Fruit fly (Drosophila melanogaster) whole organism, pupa: ENCODE measurements around the gene CG14269.

Experiments
- CG10348 ChIP-seq: fragments of 200-800 bp; sonication (Bioruptor generic); IDR thresholded peaks from 2 replicates; pipeline ENCODE4 v1.3.6; 2022; ENCODE audit warnings: missing biosample characterization, missing genetic modification characterization
- CG12605 ChIP-seq: fragments of 200-800 bp; sonication (Bioruptor generic); IDR thresholded peaks from 2 replicates; pipeline ENCODE4 v1.3.6; 2022; ENCODE audit warnings: missing biosample characterization, missing genetic modification characterization
- CG13204 ChIP-seq: fragments of 200-800 bp; sonication (Bioruptor generic); optimal IDR thresholded peaks from 2 replicates; lab custom pipeline; 2018; ENCODE audit warnings: missing biosample characterization, mild to moderate bottlenecking, missing genetic modification characterization, moderate library complexity
- CG14655 ChIP-seq: fragments of 200-800 bp; sonication (Bioruptor generic); optimal IDR thresholded peaks from 3 replicates; lab custom pipeline; 2017; ENCODE audit warnings: mild to moderate bottlenecking, missing biosample characterization, missing genetic modification reagents, missing genetic modification characterization
- CG15710 ChIP-seq: fragments of 200-800 bp; sonication (Bioruptor generic); optimal IDR thresholded peaks from 2 replicates; lab custom pipeline; 2018; ENCODE audit warnings: missing biosample characterization, mild to moderate bottlenecking, missing genetic modification characterization, moderate library complexity
- CG17806 ChIP-seq: fragments of 200-800 bp; sonication (Bioruptor generic); optimal IDR thresholded peaks from 2 replicates; lab custom pipeline; 2018; ENCODE audit warnings: missing biosample characterization, mild to moderate bottlenecking, missing genetic modification characterization, moderate library complexity
- CG32121 ChIP-seq: fragments of 200-800 bp; sonication (Bioruptor generic); IDR thresholded peaks from 2 replicates; pipeline ENCODE4 v1.3.6; 2022; ENCODE audit warnings: missing biosample characterization, missing genetic modification characterization
- CG34367 ChIP-seq: fragments of 200-800 bp; sonication (Bioruptor generic); optimal IDR thresholded peaks from 2 replicates; lab custom pipeline; 2018; ENCODE audit warnings: missing biosample characterization, mild to moderate bottlenecking, missing genetic modification characterization
- CG4496 ChIP-seq: fragments of 200-800 bp; sonication (Bioruptor generic); IDR thresholded peaks from 3 replicates; pipeline ENCODE4 v1.3.6; 2022; ENCODE audit warnings: missing biosample characterization, missing genetic modification characterization
- CG8159 ChIP-seq: fragments of 200-800 bp; sonication (Bioruptor generic); optimal IDR thresholded peaks from 3 replicates; lab custom pipeline; 2018; ENCODE audit warnings: missing biosample characterization, mild to moderate bottlenecking, missing genetic modification characterization, moderate library complexity
- CG8301 ChIP-seq: fragments of 200-800 bp; sonication (Bioruptor generic); optimal IDR thresholded peaks from 2 replicates; lab custom pipeline; 2018; ENCODE audit warnings: missing biosample characterization, mild to moderate bottlenecking, missing genetic modification characterization
- CG9948 ChIP-seq: fragments of 200-800 bp; sonication (Bioruptor generic); optimal IDR thresholded peaks from 2 replicates; lab custom pipeline; 2018; ENCODE audit warnings: missing biosample characterization, mild to moderate bottlenecking, missing genetic modification characterization, moderate library complexity
- D1 ChIP-seq: fragments of 200-800 bp; sonication (Bioruptor generic); optimal IDR thresholded peaks from 2 replicates; lab custom pipeline; 2018; ENCODE audit warnings: missing biosample characterization, mild to moderate bottlenecking, missing genetic modification characterization, moderate library complexity
- EcR ChIP-seq: fragments of 200-800 bp; sonication (Bioruptor generic); optimal IDR thresholded peaks from 3 replicates; lab custom pipeline; 2019; ENCODE audit warnings: missing biosample characterization, missing genetic modification characterization, mild to moderate bottlenecking, moderate library complexity, missing genetic modification reagents
- Ets98B ChIP-seq: fragments of 200-800 bp; sonication (Bioruptor generic); IDR thresholded peaks from 2 replicates; pipeline ENCODE4 v1.3.6; 2022; ENCODE audit warnings: missing biosample characterization, missing genetic modification characterization
- Pif1A ChIP-seq: fragments of 200-800 bp; sonication (Bioruptor generic); optimal IDR thresholded peaks from 3 replicates; lab custom pipeline; 2016; ENCODE audit warnings: missing biosample characterization, missing genetic modification characterization
- Pif1B ChIP-seq: fragments of 200-800 bp; sonication (Bioruptor generic); optimal IDR thresholded peaks from 3 replicates; lab custom pipeline; 2016; ENCODE audit warnings: missing biosample characterization, missing genetic modification characterization
- Snoo ChIP-seq: fragments of 200-800 bp; sonication (Bioruptor generic); optimal IDR thresholded peaks from 3 replicates; lab custom pipeline; 2017; ENCODE audit warnings: missing biosample characterization, mild to moderate bottlenecking, missing genetic modification characterization, inconsistent platforms
- fd96Ca ChIP-seq: fragments of 200-800 bp; sonication (Bioruptor generic); IDR thresholded peaks from 3 replicates; pipeline ENCODE4 v1.3.6; 2022; ENCODE audit warnings: missing biosample characterization, missing genetic modification characterization
- gl ChIP-seq: fragments of 200-800 bp; sonication (Bioruptor generic); optimal IDR thresholded peaks from 2 replicates; lab custom pipeline; 2018; ENCODE audit warnings: missing biosample characterization, mild to moderate bottlenecking, missing genetic modification characterization
- rn ChIP-seq: fragments of 200-800 bp; sonication (Bioruptor generic); IDR thresholded peaks from 2 replicates; pipeline ENCODE4 v1.3.6; 2022; ENCODE audit warnings: missing biosample characterization, missing genetic modification characterization

The CG14269 gene

DNA sequence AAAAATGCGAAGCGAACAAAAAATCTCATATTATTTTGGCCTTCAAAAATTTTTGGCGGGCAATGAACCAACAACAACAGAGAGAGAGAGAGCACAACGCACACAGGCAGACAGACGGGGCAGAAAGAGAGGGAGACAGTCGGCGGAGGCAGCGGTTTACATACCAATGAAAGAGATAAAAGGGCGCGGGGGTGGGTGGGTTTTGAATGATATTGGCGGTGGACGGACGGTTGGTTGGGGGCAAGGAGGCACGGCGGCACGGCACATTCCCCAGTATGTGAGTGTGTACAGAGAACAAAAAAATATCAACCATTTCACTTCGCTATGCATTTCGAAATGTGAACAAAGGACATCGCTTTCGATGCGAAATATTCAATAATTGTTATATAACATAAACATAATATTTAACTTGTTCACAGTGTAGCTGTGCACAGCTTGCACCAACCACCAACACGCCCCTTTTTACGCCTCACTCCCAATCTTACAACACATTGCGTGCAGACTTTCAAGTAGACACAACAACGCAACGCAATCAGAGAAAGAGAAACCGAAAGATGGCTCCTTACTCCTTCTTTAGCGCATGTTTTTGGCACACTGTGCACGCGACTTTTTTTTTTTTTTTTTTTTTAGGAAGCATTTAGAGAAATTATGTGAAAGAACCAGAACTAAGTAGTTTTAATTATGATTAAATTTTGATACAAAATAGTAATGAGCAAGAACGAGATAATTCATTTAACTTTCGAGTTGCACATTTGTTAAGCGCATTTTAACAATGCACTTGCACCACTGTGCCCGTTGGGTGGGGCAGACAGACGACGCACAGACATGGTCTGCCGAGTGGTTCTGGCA, 27.6 kb downstream of the CG14269 start:
- TF ChIP-seq CG8159 (tag; lab: Kevin White, UChicago) (peak; percentile 57), CG10348 (no peak), Snoo (peak; percentile 68), Pif1B (GFP tag; lab: Kevin White, UChicago) (peak; percentile 79), CG12605 (no peak), EcR (peak; percentile 82), rn (GFP tag; lab: Robert Waterston, UW) (no peak), Ets98B (GFP tag; lab: Robert Waterston, UW) (no peak; the same call in 1 of the 2 replicates), Pif1A (GFP tag; lab: Kevin White, UChicago) (peak; percentile 76), fd96Ca (no peak; the same call in 2 of the 3 replicates), CG13204 (GFP tag; lab: Kevin White, UChicago) (peak; percentile 71), CG17806 (peak; percentile 54), D1 (tag; lab: Kevin White, UChicago) (no peak), CG4496 (GFP tag; lab: Robert Waterston, UW) (peak; percentile 44; the same call in 2 of the 3 replicates), CG32121 (no peak), CG34367 (tag; lab: Kevin White, UChicago) (peak; percentile 45), CG9948 (tag; lab: Kevin White, UChicago) (peak; percentile 32), CG15710 (tag; lab: Kevin White, UChicago) (peak; percentile 35), CG8301 (tag; lab: Kevin White, UChicago) (no peak), gl (tag; lab: Kevin White, UChicago) (peak; percentile 3), CG14655 (GFP tag; lab: Kevin White, UChicago) (peak; percentile 53)

dm6 chrX:3405440-3405839, 30.2 kb downstream of the CG14269 start:
- TF ChIP-seq Snoo (no peak), CG12605 (no peak), EcR (no peak), CG15710 (tag; lab: Kevin White, UChicago) (no peak), CG4496 (GFP tag; lab: Robert Waterston, UW) (no peak), Pif1B (GFP tag; lab: Kevin White, UChicago) (no peak), CG8159 (tag; lab: Kevin White, UChicago) (no peak), Ets98B (GFP tag; lab: Robert Waterston, UW) (no peak), fd96Ca (no peak), gl (tag; lab: Kevin White, UChicago) (no peak), D1 (tag; lab: Kevin White, UChicago) (no peak), CG13204 (GFP tag; lab: Kevin White, UChicago) (no peak), CG9948 (tag; lab: Kevin White, UChicago) (no peak), Pif1A (GFP tag; lab: Kevin White, UChicago) (no peak), CG14655 (GFP tag; lab: Kevin White, UChicago) (no peak), CG10348 (no peak), rn (GFP tag; lab: Robert Waterston, UW) (no peak), CG34367 (tag; lab: Kevin White, UChicago) (no peak), CG32121 (no peak)
- TF ChIP-seq, all 21 proteins: peak for 0

dm6 chrX:3404698-3405097, 30.9 kb downstream of the CG14269 start:
- TF ChIP-seq EcR (no peak), D1 (tag; lab: Kevin White, UChicago) (no peak), CG17806 (no peak), CG13204 (GFP tag; lab: Kevin White, UChicago) (no peak), Pif1B (GFP tag; lab: Kevin White, UChicago) (no peak), CG10348 (no peak), gl (tag; lab: Kevin White, UChicago) (no peak), CG12605 (no peak), Ets98B (GFP tag; lab: Robert Waterston, UW) (no peak), CG9948 (tag; lab: Kevin White, UChicago) (no peak), CG34367 (tag; lab: Kevin White, UChicago) (no peak), CG15710 (tag; lab: Kevin White, UChicago) (no peak), CG4496 (GFP tag; lab: Robert Waterston, UW) (no peak), CG8159 (tag; lab: Kevin White, UChicago) (no peak), CG32121 (no peak)

DNA sequence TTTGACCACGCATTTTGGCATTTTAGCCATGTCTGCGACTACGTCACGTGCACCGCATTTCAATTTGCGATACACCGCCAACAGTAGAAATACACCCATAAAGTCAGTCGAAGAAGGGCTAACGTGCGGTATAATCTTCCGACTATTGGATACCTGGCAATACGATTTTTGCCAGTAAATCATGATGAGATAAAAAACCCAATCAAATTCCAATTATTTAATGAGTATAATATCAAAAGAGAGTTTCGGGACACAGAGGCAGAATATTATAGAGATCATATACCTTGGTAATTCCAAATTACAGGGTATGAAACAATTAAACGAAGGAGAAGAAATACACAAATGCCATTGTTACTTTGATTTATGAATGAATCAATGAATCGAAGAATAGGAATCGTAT, 32.2 kb downstream of the CG14269 start:
- TF ChIP-seq CG32121: no peak
- TF ChIP-seq Ets98B (GFP tag; lab: Robert Waterston, UW): no peak; the same call in 1 of the 2 replicates
- TF ChIP-seq CG14655 (GFP tag; lab: Kevin White, UChicago): peak; percentile 4
- TF ChIP-seq fd96Ca: no peak
- TF ChIP-seq CG34367 (tag; lab: Kevin White, UChicago): no peak

dm6 chrX:3399286-3399685, 36.3 kb downstream of the CG14269 start:
- TF ChIP-seq CG17806 (no peak), CG8301 (tag; lab: Kevin White, UChicago) (no peak), D1 (tag; lab: Kevin White, UChicago) (no peak), CG32121 (no peak)
